Worm (Caenorhabditis elegans): ENCODE data around the gene ins-17.

ins-17 gene

DNA sequence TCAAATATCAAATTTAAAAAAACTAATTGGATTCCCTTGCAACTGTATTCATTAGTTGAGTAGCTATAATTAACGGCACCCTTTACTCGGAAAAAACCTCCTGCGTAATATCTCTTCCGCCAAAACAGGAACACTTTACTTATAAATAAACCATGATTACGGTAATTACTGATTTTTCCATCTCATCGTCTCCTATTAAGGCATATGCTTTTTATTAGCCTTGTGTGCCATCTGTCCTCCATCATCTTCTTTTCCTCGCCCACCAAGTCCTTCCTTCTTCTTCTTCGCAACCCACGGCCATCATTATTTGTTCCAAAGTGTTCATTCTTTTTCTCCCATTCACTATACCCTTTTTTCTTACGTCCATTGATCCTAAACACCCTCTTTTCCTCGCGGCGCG, 42.0 kb upstream of the ins-17 start:
- TF ChIP-seq mcd-1 (GFP tag; IDR thresholded peaks at IDR 0.05) (no peak), dpff-1 (tag; optimal IDR thresholded peaks at IDR 0.05) (no peak), ama-1 (optimal IDR thresholded peaks at IDR 0.05) (no peak), ama-1 (GFP tag; optimal IDR thresholded peaks at IDR 0.05) (no peak), rec-8 (tag; optimal IDR thresholded peaks at IDR 0.05) (no peak), B0019.2 (GFP tag; conservative IDR thresholded peaks at IDR 0.05) (no peak), cebp-2 (GFP tag; IDR thresholded peaks at IDR 0.05) (no peak), madf-8 (GFP tag; conservative IDR thresholded peaks at IDR 0.05) (no peak), ceh-79 (tag; optimal IDR thresholded peaks at IDR 0.05) (no peak), tlf-1 (GFP tag; optimal IDR thresholded peaks at IDR 0.05) (no peak), F57C9.4 (tag; optimal IDR thresholded peaks at IDR 0.05) (no peak), snpc-1.1 (tag; optimal IDR thresholded peaks at IDR 0.05; ENCODE audit: insufficient read depth) (no peak), hmg-1.2 (GFP tag; IDR thresholded peaks at IDR 0.05) (no peak), nhr-80 (tag; optimal IDR thresholded peaks at IDR 0.05) (no peak), bed-1 (GFP tag; IDR thresholded peaks at IDR 0.05) (no peak), cebp-1 (GFP tag; IDR thresholded peaks at IDR 0.05) (no peak), cebp-1 (tag; optimal IDR thresholded peaks at IDR 0.05) (no peak), gei-17 (GFP tag; optimal IDR thresholded peaks at IDR 0.05) (no peak), B0035.1 (tag; optimal IDR thresholded peaks at IDR 0.05) (no peak), tbp1 (GFP tag; optimal IDR thresholded peaks at IDR 0.05) (no peak), nhr-179 (tag; optimal IDR thresholded peaks at IDR 0.05) (no peak)

DNA sequence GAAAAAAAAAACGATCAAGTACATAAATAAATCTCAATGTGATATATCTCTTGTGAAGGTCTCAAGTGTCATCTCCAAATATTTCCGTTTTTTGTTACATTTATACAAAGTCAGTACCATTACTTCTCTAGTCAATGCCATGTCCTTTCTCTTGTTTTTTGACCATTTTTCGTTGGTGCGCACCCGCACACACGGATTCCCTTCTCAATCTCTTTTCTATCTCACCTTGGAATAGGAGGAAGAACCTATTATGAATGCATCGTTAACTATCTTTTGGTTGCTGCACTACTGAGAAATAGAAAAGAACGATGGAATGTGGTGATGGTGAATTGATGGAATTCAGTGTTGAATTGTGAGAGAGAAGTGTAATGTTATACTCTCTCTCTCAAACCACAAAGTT, 40.4 kb upstream of the ins-17 start:
- TF ChIP-seq ZK185.1 (tag; optimal IDR thresholded peaks at IDR 0.05; ENCODE audit: poor library complexity, severe bottlenecking) (no peak), tbx-9 (tag; optimal IDR thresholded peaks at IDR 0.05; ENCODE audit: borderline replicate concordance) (no peak), zim-3 (tag; optimal IDR thresholded peaks at IDR 0.05) (no peak), attf-3 (GFP tag; conservative IDR thresholded peaks at IDR 0.05) (no peak), ztf-3 (GFP tag; optimal IDR thresholded peaks at IDR 0.05) (no peak), ceh-58 (GFP tag; IDR thresholded peaks at IDR 0.05) (no peak), nfyb-1 (GFP tag; IDR thresholded peaks at IDR 0.05) (no peak), snpc-3.4 (tag; optimal IDR thresholded peaks at IDR 0.05) (no peak), F10E7.11 (tag; optimal IDR thresholded peaks at IDR 0.05) (no peak), mcd-1 (GFP tag; IDR thresholded peaks at IDR 0.05) (no peak), repo-1 (tag; optimal IDR thresholded peaks at IDR 0.05) (no peak), F33H1.4 (GFP tag; IDR thresholded peaks at IDR 0.05) (no peak), Y95B8A.8 (GFP tag; IDR thresholded peaks at IDR 0.05) (no peak), hlh-26 (GFP tag; conservative IDR thresholded peaks at IDR 0.05) (no peak), snpc-1.3 (tag; optimal IDR thresholded peaks at IDR 0.05; ENCODE audit: insufficient read depth) (no peak), athp-1 (tag; optimal IDR thresholded peaks at IDR 0.05) (no peak), B0035.1 (tag; optimal IDR thresholded peaks at IDR 0.05) (no peak), nfya-1 (tag; optimal IDR thresholded peaks at IDR 0.05; ENCODE audit: borderline replicate concordance, insufficient read depth) (no peak), madf-6 (GFP tag; IDR thresholded peaks at IDR 0.05) (no peak), Y79H2A.3 (GFP tag; conservative IDR thresholded peaks at IDR 0.05) (no peak)

Measured in whole organism, young adult.